Fruit fly (Drosophila melanogaster): ENCODE data around the gene rux.

rux gene

dm6 chrX:6068714-6069113 lies 31.1 kb upstream of the rux start:
- TF ChIP-seq Pif1B (GFP tag; optimal IDR thresholded peaks at IDR 0.05) (no peak), CG8301 (tag; optimal IDR thresholded peaks at IDR 0.05) (no peak), CG17806 (tag; optimal IDR thresholded peaks at IDR 0.05) (no peak), CG10348 (GFP tag; IDR thresholded peaks at IDR 0.05) (no peak), CG15710 (tag; optimal IDR thresholded peaks at IDR 0.05) (no peak), EcR (GFP tag; optimal IDR thresholded peaks at IDR 0.05) (no peak), Ets98B (GFP tag; IDR thresholded peaks at IDR 0.05) (no peak), CG32121 (GFP tag; IDR thresholded peaks at IDR 0.05) (no peak), D1 (tag; optimal IDR thresholded peaks at IDR 0.05) (no peak), CG34367 (tag; optimal IDR thresholded peaks at IDR 0.05) (no peak)

- no peak for TF ChIP-seq CG8159 (tag; optimal IDR thresholded peaks at IDR 0.05)
- no peak for TF ChIP-seq Snoo (tag; optimal IDR thresholded peaks at IDR 0.05)
- TF ChIP-seq CG32121 (GFP tag; IDR thresholded peaks at IDR 0.05): 0 out of 2 replicates have a peak, but pooled peaks have one; percentile 7
Measured at dm6 chrX:6067281-6068008, 29.8 kb upstream of the rux start, which contains the start of gene CG5928. CG5928 (plus strand) TSS chrX:6067958.

- TF ChIP-seq CG9948 (tag; optimal IDR thresholded peaks at IDR 0.05): no peak
- no peak for TF ChIP-seq D1 (tag; optimal IDR thresholded peaks at IDR 0.05)
- TF ChIP-seq fd96Ca (GFP tag; IDR thresholded peaks at IDR 0.05): no peak
- TF ChIP-seq EcR (GFP tag; optimal IDR thresholded peaks at IDR 0.05): no peak
- TF ChIP-seq Ets98B (GFP tag; IDR thresholded peaks at IDR 0.05): no peak
- no peak for TF ChIP-seq CG32121 (GFP tag; IDR thresholded peaks at IDR 0.05)
- no peak for TF ChIP-seq CG14655 (GFP tag; optimal IDR thresholded peaks at IDR 0.05)
- no peak for TF ChIP-seq CG17806 (tag; optimal IDR thresholded peaks at IDR 0.05)
- TF ChIP-seq Snoo (tag; optimal IDR thresholded peaks at IDR 0.05): no peak
- no peak for TF ChIP-seq CG12605 (GFP tag; IDR thresholded peaks at IDR 0.05)
- no peak for TF ChIP-seq CG10348 (GFP tag; IDR thresholded peaks at IDR 0.05)
- no peak for TF ChIP-seq gl (tag; optimal IDR thresholded peaks at IDR 0.05)
- no peak for TF ChIP-seq rn (GFP tag; IDR thresholded peaks at IDR 0.05)
- no peak for TF ChIP-seq CG34367 (tag; optimal IDR thresholded peaks at IDR 0.05)
- TF ChIP-seq Pif1B (GFP tag; optimal IDR thresholded peaks at IDR 0.05): no peak
Measured at dm6 chrX:6066316-6066715, 28.7 kb upstream of the rux start, which contains the start of gene CG43115. CG43115 (minus strand) TSS chrX:6066416.

- TF ChIP-seq CG8301 (tag; optimal IDR thresholded peaks at IDR 0.05) (no peak), CG17806 (tag; optimal IDR thresholded peaks at IDR 0.05) (no peak), Ets98B (GFP tag; IDR thresholded peaks at IDR 0.05) (no peak), CG4496 (GFP tag; IDR thresholded peaks at IDR 0.05) (no peak), CG15710 (tag; optimal IDR thresholded peaks at IDR 0.05) (no peak), CG34367 (tag; optimal IDR thresholded peaks at IDR 0.05) (no peak), gl (tag; optimal IDR thresholded peaks at IDR 0.05) (no peak), Pif1B (GFP tag; optimal IDR thresholded peaks at IDR 0.05) (no peak), CG8159 (tag; optimal IDR thresholded peaks at IDR 0.05) (no peak), rn (GFP tag; IDR thresholded peaks at IDR 0.05) (no peak), CG32121 (GFP tag; IDR thresholded peaks at IDR 0.05) (no peak)
Measured at dm6 chrX:6064508-6064907, 26.9 kb upstream of the rux start.

dm6 chrX:6062160-6062559 lies 24.6 kb upstream of the rux start:
- no peak for TF ChIP-seq Ets98B (GFP tag; IDR thresholded peaks at IDR 0.05)
- peak; percentile 35 for TF ChIP-seq EcR (GFP tag; optimal IDR thresholded peaks at IDR 0.05)
- no peak for TF ChIP-seq CG12605 (GFP tag; IDR thresholded peaks at IDR 0.05)

- TF ChIP-seq CG9948 (tag; optimal IDR thresholded peaks at IDR 0.05) (peak; percentile 20), D1 (tag; optimal IDR thresholded peaks at IDR 0.05) (no peak), rn (GFP tag; IDR thresholded peaks at IDR 0.05) (peak; percentile 77), CG4496 (GFP tag; IDR thresholded peaks at IDR 0.05) (peak; percentile 84), CG34367 (tag; optimal IDR thresholded peaks at IDR 0.05) (peak; percentile 14), CG8159 (tag; optimal IDR thresholded peaks at IDR 0.05) (peak; percentile 45), fd96Ca (GFP tag; IDR thresholded peaks at IDR 0.05) (peak; percentile 76; the same call in 2 of the 3 replicates), CG32121 (GFP tag; IDR thresholded peaks at IDR 0.05) (peak; percentile 78; the same call in 1 of the 2 replicates), CG15710 (tag; optimal IDR thresholded peaks at IDR 0.05) (peak; percentile 32), CG13204 (GFP tag; optimal IDR thresholded peaks at IDR 0.05) (no peak), CG8301 (tag; optimal IDR thresholded peaks at IDR 0.05) (peak; percentile 64), Ets98B (GFP tag; IDR thresholded peaks at IDR 0.05) (peak; percentile 72), EcR (GFP tag; optimal IDR thresholded peaks at IDR 0.05) (no peak), CG10348 (GFP tag; IDR thresholded peaks at IDR 0.05) (no peak), Pif1B (GFP tag; optimal IDR thresholded peaks at IDR 0.05) (peak; percentile 71), Snoo (tag; optimal IDR thresholded peaks at IDR 0.05) (peak; percentile 83), CG14655 (GFP tag; optimal IDR thresholded peaks at IDR 0.05) (peak; percentile 54), CG12605 (GFP tag; IDR thresholded peaks at IDR 0.05) (0 out of 2 replicates have a peak, but pooled peaks have one; percentile 15), CG17806 (tag; optimal IDR thresholded peaks at IDR 0.05) (peak; percentile 31), Pif1A (GFP tag; optimal IDR thresholded peaks at IDR 0.05) (peak; percentile 78), gl (tag; optimal IDR thresholded peaks at IDR 0.05) (no peak)
Measured at dm6 chrX:6059135-6059824, 21.7 kb upstream of the rux start.
